Fruit fly (Drosophila melanogaster) whole organism, wandering third instar larva: Measurements from ENCODE around the gene CG9777.

ENCODE experiments used
- CG32264 ChIP-seq: fragments of 200-800 bp; sonication (Bioruptor generic); optimal IDR thresholded peaks from 2 replicates; lab custom pipeline; 2016; ENCODE audit warnings: missing biosample characterization, missing genetic modification characterization
- CG9705 ChIP-seq: fragments of 200-800 bp; sonication (Bioruptor generic); optimal IDR thresholded peaks from 2 replicates; lab custom pipeline; 2018; ENCODE audit warnings: missing biosample characterization, mild to moderate bottlenecking, missing genetic modification characterization
- GATAd ChIP-seq: sonication (Bioruptor generic); optimal IDR thresholded peaks from 2 replicates; lab custom pipeline; 2016; ENCODE audit warnings: missing biosample characterization, missing genetic modification characterization
- Myc ChIP-seq: fragments of >200 bp; optimal IDR thresholded peaks from 2 replicates; lab custom pipeline; 2017
- OdsH ChIP-seq: fragments of 200-800 bp; sonication (Bioruptor generic); optimal IDR thresholded peaks from 2 replicates; lab custom pipeline; 2016; ENCODE audit warnings: missing biosample characterization, mild to moderate bottlenecking, missing genetic modification characterization
- br ChIP-seq: fragments of 200-800 bp; sonication (Bioruptor generic); optimal IDR thresholded peaks from 2 replicates; lab custom pipeline; 2016; ENCODE audit warnings: missing biosample characterization, missing genetic modification characterization
- dl ChIP-seq, 2 experiments: fragments of 175-275, 200-275 bp in 1 of 2; fragments of 200-275 bp in 1 of 2; sonication (Bioruptor generic); optimal IDR thresholded peaks; lab custom pipeline; 2018; ENCODE audit warnings: mild to moderate bottlenecking in 2 of 2, missing biosample characterization in 2 of 2, missing genetic modification characterization in 2 of 2, moderate library complexity in 2 of 2; ENCODE audit not compliant: partially characterized antibody in 2 of 2, insufficient read depth in 1 of 2
- foxo ChIP-seq, 2 experiments: fragments of 200-800 bp; sonication (Bioruptor generic); optimal IDR thresholded peaks; 2 replicates in 1 of 2; 3 replicates in 1 of 2; lab custom pipeline; 2016 to 2017; ENCODE audit warnings: missing biosample characterization in 2 of 2, missing genetic modification characterization in 2 of 2
- jim ChIP-seq: fragments of 175-275, 200-325 bp; sonication (Bioruptor generic); optimal IDR thresholded peaks from 2 replicates; lab custom pipeline; 2016; ENCODE audit warnings: missing biosample characterization, mild to moderate bottlenecking, missing genetic modification characterization
- lola ChIP-seq: fragments of >200 bp; optimal IDR thresholded peaks from 2 replicates; lab custom pipeline; 2017; ENCODE audit warnings: missing biosample characterization, missing genetic modification characterization
- pan ChIP-seq: fragments of >200 bp; optimal IDR thresholded peaks from 2 replicates; lab custom pipeline; 2017
- psq ChIP-seq: fragments of 200-800 bp; sonication (Bioruptor generic); optimal IDR thresholded peaks from 3 replicates; lab custom pipeline; 2017; ENCODE audit warnings: missing biosample characterization, mild to moderate bottlenecking, missing genetic modification characterization, moderate library complexity
- usp ChIP-seq: fragments of >200 bp; optimal IDR thresholded peaks from 2 replicates; lab custom pipeline; 2017; ENCODE audit warnings: missing biosample characterization, missing genetic modification characterization

DNA sequence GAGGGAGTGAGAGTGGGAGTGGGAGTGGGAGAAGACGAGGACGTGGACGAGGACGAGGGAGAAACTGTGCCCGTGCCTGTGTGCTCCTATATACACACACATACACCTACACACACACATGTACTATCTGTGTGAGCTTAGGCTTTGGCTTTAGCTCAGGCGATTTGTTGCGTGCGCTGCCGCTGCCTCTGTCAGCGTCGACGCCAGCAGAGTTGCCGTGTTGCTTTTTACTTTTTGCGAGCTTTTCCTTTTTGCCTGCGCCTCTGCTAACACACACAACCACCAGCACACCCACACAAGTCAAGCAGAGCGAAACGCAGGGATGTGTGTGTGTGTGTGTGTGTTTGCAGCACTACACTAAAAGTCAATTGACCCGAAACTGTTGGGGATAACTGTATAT, 49.9 kb downstream of the CG9777 start:
- no peak for TF ChIP-seq CG9705
- TF ChIP-seq usp (GFP tag; lab: Kevin White, UChicago): no peak
- TF ChIP-seq GATAd: no peak
- no peak for TF ChIP-seq psq (GFP tag; lab: Kevin White, UChicago)
- no peak for TF ChIP-seq Myc (lab: Kevin White, UChicago)
- TF ChIP-seq OdsH (GFP tag; lab: Kevin White, UChicago): no peak
- TF ChIP-seq br (GFP tag; lab: Kevin White, UChicago): no peak
- TF ChIP-seq lola (GFP tag; lab: Kevin White, UChicago): no peak
- no peak for TF ChIP-seq dl (GFP tag; optimal IDR thresholded peaks at IDR 0.05; lab: Kevin White, UChicago; ENCODE audit: insufficient read depth in 1 of 2, partially characterized antibody in 2 of 2)
- TF ChIP-seq pan (lab: Kevin White, UChicago): no peak
- TF ChIP-seq CG32264: no peak
- no peak for TF ChIP-seq foxo (GFP tag; optimal IDR thresholded peaks at IDR 0.05; lab: Kevin White, UChicago)
- TF ChIP-seq jim (GFP tag; lab: Kevin White, UChicago): no peak
